Worm (Caenorhabditis elegans) whole organism, L4/young adult: ENCODE data around the gene F40A3.2.

ENCODE experiments used
- W03F9.2 ChIP-seq: fragments of 150-350 bp; optimal IDR thresholded peaks from 2 replicates; lab custom pipeline; 2014; ENCODE audit warnings: missing biosample characterization, missing genetic modification characterization
- dao-5 ChIP-seq: sonication (generic microtip); optimal IDR thresholded peaks from 2 replicates; lab custom pipeline; 2016; ENCODE audit warnings: missing genotype, missing genetic modification characterization, moderate library complexity, missing compliant biosample characterization
- him-1 ChIP-seq: sonication (generic microtip); optimal IDR thresholded peaks from 2 replicates; lab custom pipeline; 2016; ENCODE audit warnings: missing genotype, missing genetic modification reagents, missing genetic modification characterization, missing compliant biosample characterization

DNA sequence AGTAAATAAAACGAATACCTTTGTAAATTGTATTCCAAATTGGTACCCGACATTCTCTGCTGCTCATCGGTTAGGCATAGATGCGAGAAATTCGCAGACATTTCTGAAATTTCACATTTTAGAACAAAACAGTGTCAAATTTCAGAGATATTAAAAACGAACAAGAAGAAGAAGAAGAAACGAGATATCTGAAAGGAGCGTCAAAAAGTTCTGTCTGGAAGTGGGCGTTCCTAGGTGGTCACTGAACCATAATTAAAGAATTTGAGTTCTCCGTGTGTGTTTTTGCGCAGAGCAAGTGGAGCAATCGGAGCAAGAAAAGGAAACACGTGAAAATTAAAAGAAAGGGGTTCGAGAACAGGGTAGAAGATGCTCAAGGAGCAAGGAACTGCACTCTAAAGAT, 21.0 kb downstream of the F40A3.2 start, which contains the start of gene F40A3.7:
- TF ChIP-seq W03F9.2 (tag; lab: Kevin White, UChicago) (no peak), dao-5 (tag; lab: Kevin White, UChicago) (no peak), him-1 (tag; lab: Kevin White, UChicago) (no peak)
